Fruit fly (Drosophila melanogaster) whole organism: Measurements from ENCODE around the gene Sb.

ENCODE experiments used
- CG8478 ChIP-seq: fragments of >200 bp; optimal IDR thresholded peaks from 2 replicates; lab custom pipeline; 2018; ENCODE audit warnings: inconsistent platforms
- pan ChIP-seq: fragments of >200 bp; optimal IDR thresholded peaks from 2 replicates; lab custom pipeline; 2017
- psq ChIP-seq: fragments of >200 bp; optimal IDR thresholded peaks from 2 replicates; lab custom pipeline; 2017
- usp ChIP-seq: fragments of >200 bp; optimal IDR thresholded peaks from 2 replicates; lab custom pipeline; 2017; ENCODE audit warnings: missing biosample characterization, missing genetic modification characterization, mixed read lengths

- TF ChIP-seq usp (GFP tag; lab: Kevin White, UChicago) (no peak), psq (lab: Kevin White, UChicago) (no peak), CG8478 (lab: Kevin White, UChicago) (no peak), pan (lab: Kevin White, UChicago) (no peak)
Observed at dm6 chr3R:16105813-16106480, 10.0 kb upstream of the Sb start.
